Worm (Caenorhabditis elegans): Measurements from ENCODE around the gene T05A7.12.

The T05A7.12 gene

ce11 chrII:4626606-4627005, 36.5 kb downstream of the T05A7.12 start, which contains the start of gene F35D11.1:
Gene F35D11.1, plus strand, starts transcription at chrII:4626906.
- TF ChIP-seq hlh-30 (tag; optimal IDR thresholded peaks at IDR 0.05; ENCODE audit: insufficient read depth) = no peak
- TF ChIP-seq unc-86 (tag; optimal IDR thresholded peaks at IDR 0.05) = no peak
- no peak for TF ChIP-seq nhr-11 (tag; optimal IDR thresholded peaks at IDR 0.05)
- TF ChIP-seq lin-11 (tag; optimal IDR thresholded peaks at IDR 0.05) = no peak
- TF ChIP-seq nhr-232 (tag; optimal IDR thresholded peaks at IDR 0.05) = no peak

ce11 chrII:4621650-4622049, 41.4 kb downstream of the T05A7.12 start, which contains the start of gene clec-139:
Gene clec-139, minus strand, starts transcription at chrII:4621750.
- TF ChIP-seq C08G9.2 (tag; optimal IDR thresholded peaks at IDR 0.05) (no peak), ref-2 (tag; optimal IDR thresholded peaks at IDR 0.05) (no peak), pros-1 (tag; optimal IDR thresholded peaks at IDR 0.05) (no peak), unc-42 (tag; optimal IDR thresholded peaks at IDR 0.05) (no peak), hlh-8 (tag; optimal IDR thresholded peaks at IDR 0.05) (no peak)

- TF ChIP-seq nhr-11 (tag; optimal IDR thresholded peaks at IDR 0.05) = no peak
- no peak for TF ChIP-seq ttx-3 (tag; optimal IDR thresholded peaks at IDR 0.05)
- TF ChIP-seq pqm-1 (tag; optimal IDR thresholded peaks at IDR 0.05) = no peak
- no peak for TF ChIP-seq zip-5 (tag; optimal IDR thresholded peaks at IDR 0.05)
- no peak for TF ChIP-seq ceh-9 (tag; optimal IDR thresholded peaks at IDR 0.05)
- TF ChIP-seq hlh-15 (tag; optimal IDR thresholded peaks at IDR 0.05) = no peak
- no peak for TF ChIP-seq C38D4.7 (GFP tag; optimal IDR thresholded peaks at IDR 0.05)
- TF ChIP-seq madf-2 (tag; optimal IDR thresholded peaks at IDR 0.05) = no peak
- no peak for TF ChIP-seq ceh-45 (GFP tag; IDR thresholded peaks at IDR 0.05)
- no peak for TF ChIP-seq ets-4 (tag; optimal IDR thresholded peaks at IDR 0.05)
- no peak for TF ChIP-seq che-1 (tag; optimal IDR thresholded peaks at IDR 0.05)
- no peak for TF ChIP-seq dmd-4 (tag; optimal IDR thresholded peaks at IDR 0.05; ENCODE audit: borderline replicate concordance)
- no peak for TF ChIP-seq sdc-2 (tag; optimal IDR thresholded peaks at IDR 0.05)
- TF ChIP-seq ahr-1 (tag; optimal IDR thresholded peaks at IDR 0.05) = no peak
- TF ChIP-seq pros-1 (tag; optimal IDR thresholded peaks at IDR 0.05) = no peak
Measured at ce11 chrII:4619700-4620099, 43.4 kb downstream of the T05A7.12 start, which contains the start of gene clec-138. Gene clec-138, minus strand, starts transcription at chrII:4619800.

ce11 chrII:4617990-4618389, 45.1 kb downstream of the T05A7.12 start, which contains the start of gene clec-137:
Gene clec-137, minus strand, starts transcription at chrII:4618090.
- no peak for TF ChIP-seq ceh-9 (tag; optimal IDR thresholded peaks at IDR 0.05)
- no peak for TF ChIP-seq nhr-232 (tag; optimal IDR thresholded peaks at IDR 0.05)
- TF ChIP-seq tbx-7 (tag; optimal IDR thresholded peaks at IDR 0.05) = no peak
- no peak for TF ChIP-seq elt-2 (tag; optimal IDR thresholded peaks at IDR 0.05)
- TF ChIP-seq zip-5 (tag; optimal IDR thresholded peaks at IDR 0.05) = no peak
- TF ChIP-seq ceh-34 (tag; optimal IDR thresholded peaks at IDR 0.05) = no peak
- TF ChIP-seq che-1 (tag; optimal IDR thresholded peaks at IDR 0.05) = no peak
- no peak for TF ChIP-seq ceh-31 (tag; optimal IDR thresholded peaks at IDR 0.05)
- TF ChIP-seq dve-1 (tag; optimal IDR thresholded peaks at IDR 0.05) = no peak
- TF ChIP-seq hlh-8 (tag; optimal IDR thresholded peaks at IDR 0.05) = no peak
- TF ChIP-seq pros-1 (tag; optimal IDR thresholded peaks at IDR 0.05) = no peak
- TF ChIP-seq nfya-1 (tag; optimal IDR thresholded peaks at IDR 0.05) = no peak
- no peak for TF ChIP-seq ceh-14 (tag; optimal IDR thresholded peaks at IDR 0.05)
- no peak for TF ChIP-seq fkh-6 (tag; optimal IDR thresholded peaks at IDR 0.05)
- TF ChIP-seq ttx-3 (tag; optimal IDR thresholded peaks at IDR 0.05) = no peak
- no peak for TF ChIP-seq lin-11 (tag; optimal IDR thresholded peaks at IDR 0.05)
- TF ChIP-seq syd-9 (tag; optimal IDR thresholded peaks at IDR 0.05) = no peak
- no peak for TF ChIP-seq T23F11.4 (GFP tag; optimal IDR thresholded peaks at IDR 0.05)

- TF ChIP-seq pag-3 (tag; optimal IDR thresholded peaks at IDR 0.05; ENCODE audit: borderline replicate concordance) (no peak), pat-9 (tag; optimal IDR thresholded peaks at IDR 0.05) (no peak)
Measured at ce11 chrII:4616443-4616842, 46.6 kb downstream of the T05A7.12 start, which contains the start of gene clec-136. Gene clec-136, minus strand, starts transcription at chrII:4616543.

Measured in whole organism, late embryonic.